Worm (Caenorhabditis elegans): ENCODE results near the gene F59B2.13.

ce11 chrIII:9069712-9070111 is 42.9 kb upstream of the F59B2.13 start:
- TF ChIP-seq ceh-58 (GFP tag; IDR thresholded peaks at IDR 0.05) (no peak), fkh-3 (tag; optimal IDR thresholded peaks at IDR 0.05) (no peak), ceh-40 (GFP tag; IDR thresholded peaks at IDR 0.05) (no peak), nhr-27 (tag; optimal IDR thresholded peaks at IDR 0.05) (no peak)
